Worm (Caenorhabditis elegans) whole organism, late embryonic: Measurements from ENCODE around the gene K02A6.1.

Experiments used
- C08G9.2 ChIP-seq: sonication (generic microtip); optimal IDR thresholded peaks from 2 replicates; lab custom pipeline; 2016; ENCODE audit warnings: mild to moderate bottlenecking, missing genetic modification characterization, moderate library complexity, missing compliant biosample characterization
- C38D4.7 ChIP-seq: fragments of 200-800 bp; sonication (Bioruptor generic); optimal IDR thresholded peaks from 2 replicates; lab custom pipeline; 2018; ENCODE audit warnings: mild to moderate bottlenecking, missing genetic modification characterization, moderate library complexity, missing compliant biosample characterization
- K02D7.2 ChIP-seq: sonication (generic microtip); optimal IDR thresholded peaks from 2 replicates; lab custom pipeline; 2017; ENCODE audit warnings: mild to moderate bottlenecking, missing genetic modification characterization, missing compliant biosample characterization
- K09A11.1 ChIP-seq: sonication (generic microtip); optimal IDR thresholded peaks from 2 replicates; lab custom pipeline; 2017; ENCODE audit warnings: antibody characterized with exemption, mild to moderate bottlenecking, missing genetic modification characterization, missing compliant biosample characterization; ENCODE audit not compliant: insufficient read depth
- ama-1 ChIP-seq: fragments of 150-350 bp; optimal IDR thresholded peaks from 2 replicates; lab custom pipeline; 2014
- ceh-18 ChIP-seq: sonication (generic microtip); optimal IDR thresholded peaks from 2 replicates; lab custom pipeline; 2016; ENCODE audit warnings: missing genetic modification characterization, missing compliant biosample characterization
- ceh-19 ChIP-seq: fragments of 200-800 bp; sonication (Bioruptor generic); optimal IDR thresholded peaks from 2 replicates; lab custom pipeline; 2018; ENCODE audit warnings: mild to moderate bottlenecking, missing genetic modification characterization, missing compliant biosample characterization
- ceh-2 ChIP-seq: sonication (generic microtip); optimal IDR thresholded peaks from 2 replicates; lab custom pipeline; 2016; ENCODE audit warnings: missing genotype, missing genetic modification characterization, missing compliant biosample characterization
- ceh-22 ChIP-seq: sonication (generic microtip); optimal IDR thresholded peaks from 2 replicates; lab custom pipeline; 2017; ENCODE audit warnings: missing biosample characterization, missing genetic modification characterization
- ceh-24 ChIP-seq: sonication (generic microtip); optimal IDR thresholded peaks from 2 replicates; lab custom pipeline; 2016; ENCODE audit warnings: mild to moderate bottlenecking, missing genetic modification characterization, missing compliant biosample characterization
- ceh-34 ChIP-seq: sonication (generic microtip); optimal IDR thresholded peaks from 2 replicates; lab custom pipeline; 2016; ENCODE audit warnings: mild to moderate bottlenecking, missing genetic modification characterization, missing compliant biosample characterization
- ceh-45 ChIP-seq: fragments of 200-800 bp; sonication (Bioruptor generic); IDR thresholded peaks from 2 replicates; pipeline ENCODE4 v1.3.6; 2022; ENCODE audit warnings: missing genetic modification reagents, missing genetic modification characterization, missing compliant biosample characterization
- ceh-6 ChIP-seq: fragments of 200-800 bp; sonication (Bioruptor generic); optimal IDR thresholded peaks from 2 replicates; lab custom pipeline; 2018; ENCODE audit warnings: mild to moderate bottlenecking, missing genetic modification characterization, missing compliant biosample characterization
- che-1 ChIP-seq: sonication (generic microtip); optimal IDR thresholded peaks from 2 replicates; lab custom pipeline; 2016; ENCODE audit warnings: mild to moderate bottlenecking, missing genetic modification characterization, missing compliant biosample characterization
- dmd-4 ChIP-seq: sonication (generic microtip); optimal IDR thresholded peaks from 2 replicates; lab custom pipeline; 2016; ENCODE audit warnings: borderline replicate concordance, missing genetic modification characterization, missing compliant biosample characterization
- elt-2 ChIP-seq: sonication (generic microtip); optimal IDR thresholded peaks from 2 replicates; lab custom pipeline; 2016; ENCODE audit warnings: missing genetic modification reagents, missing genetic modification characterization, missing compliant biosample characterization
- elt-4 ChIP-seq: sonication (generic microtip); optimal IDR thresholded peaks from 2 replicates; lab custom pipeline; 2016; ENCODE audit warnings: missing genetic modification characterization, missing compliant biosample characterization
- ets-4 ChIP-seq: sonication (generic microtip); optimal IDR thresholded peaks from 2 replicates; lab custom pipeline; 2016; ENCODE audit warnings: missing genetic modification characterization, missing compliant biosample characterization
- fax-1 ChIP-seq: sonication (generic microtip); optimal IDR thresholded peaks from 2 replicates; lab custom pipeline; 2016; ENCODE audit warnings: missing genotype, missing genetic modification characterization, missing compliant biosample characterization
- hlh-13 ChIP-seq: fragments of 200-800 bp; sonication (Bioruptor generic); optimal IDR thresholded peaks from 2 replicates; lab custom pipeline; 2018; ENCODE audit warnings: mild to moderate bottlenecking, missing genetic modification characterization, missing compliant biosample characterization
- hlh-15 ChIP-seq: sonication (generic microtip); optimal IDR thresholded peaks from 2 replicates; lab custom pipeline; 2016; ENCODE audit warnings: missing genetic modification characterization, missing compliant biosample characterization
- hlh-30 ChIP-seq: sonication (generic microtip); optimal IDR thresholded peaks from 2 replicates; lab custom pipeline; 2017; ENCODE audit warnings: antibody characterized with exemption, missing genetic modification characterization, missing compliant biosample characterization; ENCODE audit not compliant: insufficient read depth
- hlh-8 ChIP-seq: sonication (generic microtip); optimal IDR thresholded peaks from 2 replicates; lab custom pipeline; 2016; ENCODE audit warnings: missing genotype, missing genetic modification characterization, missing compliant biosample characterization
- lin-11 ChIP-seq: fragments of 200-800 bp; sonication (Bioruptor generic); optimal IDR thresholded peaks from 2 replicates; lab custom pipeline; 2018; ENCODE audit warnings: mild to moderate bottlenecking, missing genetic modification characterization, missing compliant biosample characterization
- madf-2 ChIP-seq: sonication (generic microtip); optimal IDR thresholded peaks from 2 replicates; lab custom pipeline; 2017; ENCODE audit warnings: missing genetic modification characterization, missing compliant biosample characterization
- mec-3 ChIP-seq: sonication (generic microtip); optimal IDR thresholded peaks from 2 replicates; lab custom pipeline; 2016; ENCODE audit warnings: borderline replicate concordance, missing genetic modification characterization, missing compliant biosample characterization
- nfya-1 ChIP-seq: sonication (generic microtip); optimal IDR thresholded peaks from 2 replicates; lab custom pipeline; 2017; ENCODE audit warnings: missing genetic modification characterization, mild to moderate bottlenecking, missing compliant biosample characterization, antibody characterized with exemption, moderate library complexity
- nhr-11 ChIP-seq: fragments of 150-350 bp; optimal IDR thresholded peaks from 2 replicates; lab custom pipeline; 2014; ENCODE audit warnings: missing biosample characterization, missing genetic modification characterization
- nhr-232 ChIP-seq: sonication (generic microtip); optimal IDR thresholded peaks from 2 replicates; lab custom pipeline; 2016; ENCODE audit warnings: missing genetic modification characterization, missing compliant biosample characterization
- odd-2 ChIP-seq: sonication (generic microtip); optimal IDR thresholded peaks from 2 replicates; lab custom pipeline; 2017; ENCODE audit warnings: antibody characterized with exemption, mild to moderate bottlenecking, missing genetic modification characterization, missing compliant biosample characterization
- pag-3 ChIP-seq: sonication (generic microtip); optimal IDR thresholded peaks from 2 replicates; lab custom pipeline; 2016; ENCODE audit warnings: missing compliant biosample characterization, missing genetic modification characterization, borderline replicate concordance
- pat-9 ChIP-seq: fragments of 200-800 bp; sonication (Bioruptor generic); optimal IDR thresholded peaks from 2 replicates; lab custom pipeline; 2018; ENCODE audit warnings: mild to moderate bottlenecking, missing genetic modification characterization, moderate library complexity, missing compliant biosample characterization
- pax-1 ChIP-seq: fragments of 150-350 bp; optimal IDR thresholded peaks from 2 replicates; lab custom pipeline; 2014; ENCODE audit warnings: missing biosample characterization, missing genetic modification characterization
- pha-2 ChIP-seq: sonication (generic microtip); optimal IDR thresholded peaks from 2 replicates; lab custom pipeline; 2017; ENCODE audit warnings: mild to moderate bottlenecking, missing genetic modification characterization, missing compliant biosample characterization
- pros-1 ChIP-seq: fragments of 150-350 bp; optimal IDR thresholded peaks from 2 replicates; lab custom pipeline; 2014; ENCODE audit warnings: missing biosample characterization, missing genetic modification reagents, missing genetic modification characterization
- ref-2 ChIP-seq: sonication (generic microtip); optimal IDR thresholded peaks from 2 replicates; lab custom pipeline; 2016; ENCODE audit warnings: missing genetic modification characterization, missing compliant biosample characterization
- rnt-1 ChIP-seq: sonication (generic microtip); optimal IDR thresholded peaks from 2 replicates; lab custom pipeline; 2016; ENCODE audit warnings: missing genetic modification characterization, missing compliant biosample characterization
- sox-4 ChIP-seq: sonication (generic microtip); optimal IDR thresholded peaks from 2 replicates; lab custom pipeline; 2017; ENCODE audit warnings: mild to moderate bottlenecking, missing genetic modification characterization, inconsistent platforms, missing compliant biosample characterization
- syd-9 ChIP-seq: sonication (generic microtip); optimal IDR thresholded peaks from 2 replicates; lab custom pipeline; 2016; ENCODE audit warnings: mild to moderate bottlenecking, missing genetic modification characterization, moderate library complexity, missing compliant biosample characterization
- tbx-2 ChIP-seq: sonication (generic microtip); optimal IDR thresholded peaks from 2 replicates; lab custom pipeline; 2016; ENCODE audit warnings: missing genetic modification characterization, missing compliant biosample characterization
- tbx-7 ChIP-seq: sonication (generic microtip); optimal IDR thresholded peaks from 2 replicates; lab custom pipeline; 2016; ENCODE audit warnings: missing genotype, missing genetic modification characterization, missing compliant biosample characterization
- unc-42 ChIP-seq: sonication (generic microtip); optimal IDR thresholded peaks from 2 replicates; lab custom pipeline; 2016; ENCODE audit warnings: missing genotype, missing genetic modification characterization, missing compliant biosample characterization
- unc-55 ChIP-seq: sonication (generic microtip); optimal IDR thresholded peaks from 2 replicates; lab custom pipeline; 2017; ENCODE audit warnings: missing biosample characterization, missing genetic modification reagents, missing genetic modification characterization
- zip-5 ChIP-seq: sonication (generic microtip); optimal IDR thresholded peaks from 2 replicates; lab custom pipeline; 2016; ENCODE audit warnings: missing genetic modification characterization, missing compliant biosample characterization
- ztf-16 ChIP-seq: sonication (generic microtip); optimal IDR thresholded peaks from 2 replicates; lab custom pipeline; 2017; ENCODE audit warnings: missing genetic modification characterization, missing compliant biosample characterization

K02A6.1 gene

DNA sequence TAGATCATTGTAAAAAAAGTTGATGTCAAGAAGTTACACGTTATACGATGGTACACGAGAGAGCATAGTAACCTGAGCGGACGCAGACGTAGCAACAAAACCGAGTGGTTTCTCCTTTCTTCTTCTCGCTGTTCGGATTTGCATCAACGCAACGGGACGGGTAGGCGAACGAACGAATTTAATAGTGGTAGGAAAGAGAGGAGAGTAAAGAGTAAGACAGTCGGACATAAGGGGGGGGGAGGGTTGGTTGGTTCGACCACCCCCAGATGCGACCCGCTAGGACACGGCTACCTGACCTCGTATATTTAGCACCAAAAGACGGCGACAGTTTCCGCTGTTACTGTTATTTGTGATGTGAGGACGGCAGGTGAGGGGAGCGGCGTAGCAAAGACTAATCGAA is 18.3 kb upstream of the K02A6.1 start (continued):
- TF ChIP-seq ceh-6: no peak

- TF ChIP-seq unc-55 (GFP tag; lab: Kevin White, UChicago): no peak
- no peak for TF ChIP-seq K02D7.2 (tag; lab: Kevin White, UChicago)
- no peak for TF ChIP-seq unc-42
- no peak for TF ChIP-seq fax-1 (tag; lab: Kevin White, UChicago)
- no peak for TF ChIP-seq odd-2
- TF ChIP-seq elt-2 (tag; lab: Kevin White, UChicago): no peak
- TF ChIP-seq ceh-34 (tag; lab: Kevin White, UChicago): no peak
- no peak for TF ChIP-seq nfya-1 (tag; lab: Kevin White, UChicago)
- no peak for TF ChIP-seq hlh-8
- no peak for TF ChIP-seq pag-3
- TF ChIP-seq nhr-11 (tag; lab: Kevin White, UChicago): no peak
- no peak for TF ChIP-seq hlh-13 (GFP tag; lab: Kevin White, UChicago)
- no peak for TF ChIP-seq K09A11.1 (tag; lab: Kevin White, UChicago)
- no peak for TF ChIP-seq tbx-2 (tag; lab: Kevin White, UChicago)
- no peak for TF ChIP-seq nhr-232 (tag; lab: Kevin White, UChicago)
These were observed 15.8 kb upstream of the K02A6.1 start, which contains the start of gene C17H11.6 for ce11 chrX:8203684-8204083. TSS of gene C17H11.6 (minus strand) at chrX:8203784.

DNA sequence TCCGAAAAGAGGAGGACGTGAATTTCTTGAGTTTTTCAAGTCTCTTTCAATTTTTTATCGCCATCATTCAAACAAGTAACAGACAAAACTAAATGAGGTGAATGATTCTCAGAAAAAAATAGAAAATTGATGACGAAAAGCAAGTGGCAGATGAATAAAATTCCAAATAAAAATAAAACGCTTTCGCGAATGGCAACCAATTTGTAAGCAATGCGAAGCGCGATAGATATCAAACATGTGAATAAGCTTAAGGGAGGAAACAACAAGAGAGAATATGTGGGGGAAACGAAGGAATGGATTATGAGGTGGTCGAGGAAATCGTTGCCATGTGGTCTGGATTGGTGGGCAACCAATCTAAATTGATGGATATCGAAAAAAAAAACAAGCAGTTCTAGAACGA is 15.1 kb upstream of the K02A6.1 start:
- no peak for TF ChIP-seq hlh-30
- TF ChIP-seq ref-2 (tag; lab: Kevin White, UChicago): no peak
- no peak for TF ChIP-seq syd-9
- no peak for TF ChIP-seq unc-55 (GFP tag; lab: Kevin White, UChicago)
- no peak for TF ChIP-seq ztf-16 (tag; lab: Kevin White, UChicago)
- no peak for TF ChIP-seq dmd-4 (tag; lab: Kevin White, UChicago)
- no peak for TF ChIP-seq elt-4 (tag; lab: Kevin White, UChicago)
- no peak for TF ChIP-seq madf-2 (tag; lab: Kevin White, UChicago)
- no peak for TF ChIP-seq hlh-15 (tag; lab: Kevin White, UChicago)
- TF ChIP-seq nhr-11 (tag; lab: Kevin White, UChicago): no peak
- no peak for TF ChIP-seq ceh-45
- TF ChIP-seq zip-5: no peak
- TF ChIP-seq pha-2 (tag; lab: Kevin White, UChicago): no peak
- no peak for TF ChIP-seq C08G9.2 (tag; lab: Kevin White, UChicago)
- no peak for TF ChIP-seq lin-11 (tag; lab: Kevin White, UChicago)
- no peak for TF ChIP-seq pros-1 (tag; lab: Kevin White, UChicago)
- TF ChIP-seq tbx-7 (tag; lab: Kevin White, UChicago): no peak
- no peak for TF ChIP-seq ceh-22
- TF ChIP-seq K09A11.1 (tag; lab: Kevin White, UChicago): no peak
- TF ChIP-seq pag-3: no peak

ce11 chrX:8205919-8206318 is 13.6 kb upstream of the K02A6.1 start:
- TF ChIP-seq tbx-2 (tag; lab: Kevin White, UChicago) (peak; percentile 24), ets-4 (tag; lab: Kevin White, UChicago) (no peak), mec-3 (tag; lab: Kevin White, UChicago) (no peak), rnt-1 (tag; lab: Kevin White, UChicago) (peak; percentile 15), ztf-16 (tag; lab: Kevin White, UChicago) (no peak), C38D4.7 (GFP tag; lab: Kevin White, UChicago) (no peak), pat-9 (tag; lab: Kevin White, UChicago) (no peak), ceh-19 (GFP tag; lab: Kevin White, UChicago) (no peak), ceh-45 (no peak), ama-1 (lab: Kevin White, UChicago) (no peak), elt-2 (tag; lab: Kevin White, UChicago) (no peak), K02D7.2 (tag; lab: Kevin White, UChicago) (no peak), hlh-15 (tag; lab: Kevin White, UChicago) (no peak), sox-4 (tag; lab: Kevin White, UChicago) (no peak), dmd-4 (tag; lab: Kevin White, UChicago) (no peak), tbx-7 (tag; lab: Kevin White, UChicago) (no peak), hlh-13 (GFP tag; lab: Kevin White, UChicago) (no peak), ceh-6 (no peak), ceh-18 (tag; lab: Kevin White, UChicago) (peak; percentile 33), hlh-8 (peak; percentile 24), ceh-24 (tag; lab: Kevin White, UChicago) (no peak), C08G9.2 (tag; lab: Kevin White, UChicago) (no peak), ceh-34 (tag; lab: Kevin White, UChicago) (peak; percentile 46), che-1 (tag; lab: Kevin White, UChicago) (no peak), pax-1 (no peak), ceh-22 (no peak), unc-42 (peak; percentile 44), ref-2 (tag; lab: Kevin White, UChicago) (no peak), ceh-2 (tag; lab: Kevin White, UChicago) (no peak)
